Fruit fly (Drosophila melanogaster) whole organism, wandering third instar larva: ENCODE data around the gene swm.

ENCODE experiments used
- Abd-B ChIP-seq: fragments of >200 bp; optimal IDR thresholded peaks from 2 replicates; lab custom pipeline; 2017; ENCODE audit warnings: missing biosample characterization, missing genetic modification characterization
- CG32264 ChIP-seq: fragments of 200-800 bp; sonication (Bioruptor generic); optimal IDR thresholded peaks from 2 replicates; lab custom pipeline; 2016; ENCODE audit warnings: missing biosample characterization, missing genetic modification characterization
- CG9705 ChIP-seq: fragments of 200-800 bp; sonication (Bioruptor generic); optimal IDR thresholded peaks from 2 replicates; lab custom pipeline; 2018; ENCODE audit warnings: missing biosample characterization, mild to moderate bottlenecking, missing genetic modification characterization
- CrebA ChIP-seq: fragments of 200-800 bp; sonication (Bioruptor generic); optimal IDR thresholded peaks from 2 replicates; lab custom pipeline; 2016; ENCODE audit warnings: missing biosample characterization, mild to moderate bottlenecking, missing genetic modification characterization, borderline replicate concordance
- Dfd ChIP-seq: fragments of >200 bp; optimal IDR thresholded peaks from 2 replicates; lab custom pipeline; 2017; ENCODE audit warnings: missing biosample characterization, missing genetic modification characterization
- Dif ChIP-seq: fragments of 200-275, 200-300 bp; sonication (Bioruptor generic); optimal IDR thresholded peaks from 2 replicates; lab custom pipeline; 2018; ENCODE audit warnings: missing biosample characterization, missing genetic modification characterization; ENCODE audit not compliant: partially characterized antibody
- GATAd ChIP-seq: sonication (Bioruptor generic); optimal IDR thresholded peaks from 2 replicates; lab custom pipeline; 2016; ENCODE audit warnings: missing biosample characterization, missing genetic modification characterization
- HLH106 ChIP-seq: fragments of 200-800 bp; optimal IDR thresholded peaks from 3 replicates; lab custom pipeline; 2019; ENCODE audit warnings: missing biosample characterization, mild to moderate bottlenecking, missing genetic modification characterization, moderate library complexity
- Hnf4 ChIP-seq: fragments of 200-800 bp; sonication (Bioruptor generic); optimal IDR thresholded peaks from 2 replicates; lab custom pipeline; 2016; ENCODE audit warnings: missing biosample characterization, mild to moderate bottlenecking, missing genetic modification characterization
- Hr78 ChIP-seq: fragments of >200 bp; optimal IDR thresholded peaks from 2 replicates; lab custom pipeline; 2017; ENCODE audit warnings: missing biosample characterization, missing genetic modification characterization
- Hr83 ChIP-seq: fragments of 200-300 bp; sonication (Bioruptor generic); optimal IDR thresholded peaks from 2 replicates; lab custom pipeline; 2016; ENCODE audit warnings: missing biosample characterization, mild to moderate bottlenecking, missing genetic modification characterization, moderate library complexity; ENCODE audit not compliant: poor library complexity, severe bottlenecking
- Jra ChIP-seq: sonication (Bioruptor generic); optimal IDR thresholded peaks from 2 replicates; lab custom pipeline; 2016; ENCODE audit warnings: missing biosample characterization, missing genetic modification characterization
- Mio ChIP-seq: sonication (Bioruptor generic); optimal IDR thresholded peaks from 2 replicates; lab custom pipeline; 2016; ENCODE audit warnings: missing biosample characterization, missing genetic modification characterization
- Myc ChIP-seq: fragments of >200 bp; optimal IDR thresholded peaks from 2 replicates; lab custom pipeline; 2017
- OdsH ChIP-seq: fragments of 200-800 bp; sonication (Bioruptor generic); optimal IDR thresholded peaks from 2 replicates; lab custom pipeline; 2016; ENCODE audit warnings: missing biosample characterization, mild to moderate bottlenecking, missing genetic modification characterization
- Rel ChIP-seq, 2 experiments: fragments of 200-800 bp; sonication (Bioruptor generic) in 1 of 2; optimal IDR thresholded peaks; 2 replicates in 1 of 2; 3 replicates in 1 of 2; lab custom pipeline; 2016 to 2019; ENCODE audit warnings: mild to moderate bottlenecking in 2 of 2, missing biosample characterization in 2 of 2, missing genetic modification characterization in 2 of 2, moderate library complexity in 1 of 2
- Sp1 ChIP-seq: fragments of 200-800 bp; sonication (Bioruptor generic); optimal IDR thresholded peaks from 3 replicates; lab custom pipeline; 2019; ENCODE audit warnings: missing biosample characterization, mild to moderate bottlenecking, missing genetic modification characterization, moderate library complexity
- Vsx2 ChIP-seq: fragments of 200-300, 225-300 bp; sonication (Bioruptor generic); optimal IDR thresholded peaks from 2 replicates; lab custom pipeline; 2018; ENCODE audit warnings: missing biosample characterization, missing genetic modification characterization; ENCODE audit not compliant: partially characterized antibody
- br ChIP-seq: fragments of 200-800 bp; sonication (Bioruptor generic); optimal IDR thresholded peaks from 2 replicates; lab custom pipeline; 2016; ENCODE audit warnings: missing biosample characterization, missing genetic modification characterization
- brk ChIP-seq: fragments of 200-800 bp; sonication (Bioruptor generic); optimal IDR thresholded peaks from 2 replicates; lab custom pipeline; 2016; ENCODE audit warnings: missing biosample characterization, mild to moderate bottlenecking, missing genetic modification characterization
- dl ChIP-seq, 2 experiments: fragments of 175-275, 200-275 bp in 1 of 2; fragments of 200-275 bp in 1 of 2; sonication (Bioruptor generic); optimal IDR thresholded peaks; lab custom pipeline; 2018; ENCODE audit warnings: mild to moderate bottlenecking in 2 of 2, missing biosample characterization in 2 of 2, missing genetic modification characterization in 2 of 2, moderate library complexity in 2 of 2; ENCODE audit not compliant: partially characterized antibody in 2 of 2, insufficient read depth in 1 of 2
- dmrt93B ChIP-seq: fragments of 200-800 bp; sonication (Bioruptor generic); optimal IDR thresholded peaks from 2 replicates; lab custom pipeline; 2018; ENCODE audit warnings: missing biosample characterization, mild to moderate bottlenecking, missing genetic modification characterization
- dsf ChIP-seq: sonication (Bioruptor generic); optimal IDR thresholded peaks from 2 replicates; lab custom pipeline; 2016; ENCODE audit warnings: missing biosample characterization, missing genetic modification characterization, borderline replicate concordance
- ey ChIP-seq: fragments of 200-800 bp; sonication (Bioruptor generic); optimal IDR thresholded peaks from 2 replicates; lab custom pipeline; 2016; ENCODE audit warnings: missing biosample characterization, missing genetic modification characterization
- foxo ChIP-seq, 2 experiments: fragments of 200-800 bp; sonication (Bioruptor generic); optimal IDR thresholded peaks; 2 replicates in 1 of 2; 3 replicates in 1 of 2; lab custom pipeline; 2016 to 2017; ENCODE audit warnings: missing biosample characterization in 2 of 2, missing genetic modification characterization in 2 of 2
- fru ChIP-seq: fragments of 200-800 bp; sonication (Bioruptor generic); optimal IDR thresholded peaks from 3 replicates; lab custom pipeline; 2016; ENCODE audit warnings: missing biosample characterization, mild to moderate bottlenecking, missing genetic modification characterization
- h ChIP-seq: fragments of 200-800 bp; sonication (Bioruptor generic); optimal IDR thresholded peaks from 3 replicates; lab custom pipeline; 2016; ENCODE audit warnings: missing biosample characterization, mild to moderate bottlenecking, missing genetic modification characterization
- jim ChIP-seq: fragments of 175-275, 200-325 bp; sonication (Bioruptor generic); optimal IDR thresholded peaks from 2 replicates; lab custom pipeline; 2016; ENCODE audit warnings: missing biosample characterization, mild to moderate bottlenecking, missing genetic modification characterization
- lola ChIP-seq: fragments of >200 bp; optimal IDR thresholded peaks from 2 replicates; lab custom pipeline; 2017; ENCODE audit warnings: missing biosample characterization, missing genetic modification characterization
- pan ChIP-seq: fragments of >200 bp; optimal IDR thresholded peaks from 2 replicates; lab custom pipeline; 2017
- psq ChIP-seq: fragments of 200-800 bp; sonication (Bioruptor generic); optimal IDR thresholded peaks from 3 replicates; lab custom pipeline; 2017; ENCODE audit warnings: missing biosample characterization, mild to moderate bottlenecking, missing genetic modification characterization, moderate library complexity
- rgr ChIP-seq: fragments of 200-800 bp; sonication (Bioruptor generic); optimal IDR thresholded peaks from 3 replicates; lab custom pipeline; 2016; ENCODE audit warnings: missing biosample characterization, mild to moderate bottlenecking, missing genetic modification characterization
- sage ChIP-seq: fragments of 200-800 bp; sonication (Bioruptor generic); optimal IDR thresholded peaks from 2 replicates; lab custom pipeline; 2016; ENCODE audit warnings: missing biosample characterization, mild to moderate bottlenecking, missing genetic modification characterization
- sv ChIP-seq: fragments of 200-800 bp; sonication (Bioruptor generic); optimal IDR thresholded peaks from 3 replicates; lab custom pipeline; 2016; ENCODE audit warnings: missing biosample characterization, missing genetic modification characterization
- tai ChIP-seq: sonication (Bioruptor generic); optimal IDR thresholded peaks from 2 replicates; lab custom pipeline; 2016; ENCODE audit warnings: missing biosample characterization, missing genetic modification characterization
- usp ChIP-seq: fragments of >200 bp; optimal IDR thresholded peaks from 2 replicates; lab custom pipeline; 2017; ENCODE audit warnings: missing biosample characterization, missing genetic modification characterization
- woc ChIP-seq: sonication (Bioruptor generic); optimal IDR thresholded peaks from 2 replicates; lab custom pipeline; 2016; ENCODE audit warnings: missing biosample characterization, mild to moderate bottlenecking, missing genetic modification characterization

swm gene

DNA sequence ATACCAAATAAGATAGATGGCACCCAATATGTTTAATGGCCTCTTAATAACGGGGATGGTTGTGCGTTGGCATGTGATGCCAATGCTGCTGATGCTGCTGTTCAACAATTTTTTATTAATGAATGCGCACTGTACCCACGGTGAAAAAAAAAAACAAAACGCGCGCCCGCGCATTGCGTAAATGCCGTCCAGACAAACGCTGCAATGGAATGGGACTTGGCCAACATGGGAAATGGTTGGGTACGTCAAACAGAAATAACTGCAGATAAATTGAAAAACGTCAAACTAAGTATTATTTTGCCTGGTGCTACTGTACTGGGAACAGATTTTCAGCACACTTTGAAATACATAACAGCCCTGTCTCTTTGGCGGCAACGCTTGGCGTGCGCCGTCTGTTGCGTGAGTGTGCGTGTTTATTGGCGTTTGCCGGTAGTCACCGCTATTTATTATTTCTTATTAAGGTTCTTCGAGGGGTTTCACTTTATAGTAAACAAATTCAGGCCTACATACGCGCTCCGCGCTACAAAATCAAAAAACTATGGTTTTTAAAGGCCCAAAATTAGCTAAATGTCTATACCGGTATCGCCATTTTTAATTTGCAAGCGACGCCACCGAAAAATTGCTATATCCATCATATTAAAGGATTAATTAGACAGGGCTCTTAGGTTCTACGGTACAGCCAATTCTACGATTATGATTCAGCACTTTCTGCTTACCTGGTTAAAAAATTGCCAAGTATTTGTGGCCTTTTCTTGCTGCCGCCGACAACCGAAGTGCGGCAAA lies 40.3 kb upstream of the swm start:
- TF ChIP-seq woc (GFP tag; lab: Kevin White, UChicago) (peak; percentile 33), Myc (lab: Kevin White, UChicago) (peak; percentile 6), Hr78 (GFP tag; lab: Kevin White, UChicago) (no peak), Hnf4 (no peak), ey (GFP tag; lab: Kevin White, UChicago) (peak; percentile 6), HLH106 (peak; percentile 2), h (GFP tag; lab: Kevin White, UChicago) (peak; percentile 89), OdsH (GFP tag; lab: Kevin White, UChicago) (peak; percentile 26), foxo (GFP tag; optimal IDR thresholded peaks at IDR 0.05; lab: Kevin White, UChicago) (peak in 1 of 2 experiments; percentile 35)

DNA sequence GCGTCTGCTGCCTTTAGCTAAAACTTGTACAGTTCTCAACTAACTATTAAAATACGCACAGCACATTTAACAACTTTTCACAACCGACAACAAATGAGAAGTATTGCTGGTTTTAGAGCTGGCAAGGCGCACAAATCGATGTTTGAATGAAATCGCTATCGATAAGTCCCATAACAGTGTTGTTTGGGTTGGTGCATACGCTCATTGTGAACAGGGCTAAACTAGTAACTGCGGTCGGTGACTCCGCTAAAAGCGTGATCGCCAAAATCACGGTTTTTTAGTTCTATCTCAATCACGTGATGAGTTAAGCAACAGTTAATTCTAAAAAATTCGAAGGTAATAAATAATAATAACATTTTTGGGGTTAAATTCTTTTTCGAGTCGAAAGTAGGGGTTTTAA lies 39.7 kb upstream of the swm start, which contains the start of gene Top2:
Gene Top2, minus strand, starts transcription at position 110 of the 400 bp plus-strand sequence.
- TF ChIP-seq Hnf4 (peak; percentile 66), ey (GFP tag; lab: Kevin White, UChicago) (no peak), Hr83 (GFP tag; lab: Kevin White, UChicago) (peak; percentile 69), sv (GFP tag; lab: Kevin White, UChicago) (no peak), fru (GFP tag; lab: Kevin White, UChicago) (no peak), brk (no peak), Dfd (GFP tag; lab: Kevin White, UChicago) (no peak), HLH106 (peak; percentile 32), Sp1 (GFP tag; lab: Kevin White, UChicago) (no peak), Abd-B (GFP tag; lab: Kevin White, UChicago) (no peak), CG9705 (GFP tag; lab: Kevin White, UChicago) (no peak), h (GFP tag; lab: Kevin White, UChicago) (peak; percentile 60), woc (GFP tag; lab: Kevin White, UChicago) (peak; percentile 6), usp (no peak), foxo (GFP tag; optimal IDR thresholded peaks at IDR 0.05; lab: Kevin White, UChicago) (peak in 1 of 2 experiments; percentile 23), Hr78 (GFP tag; lab: Kevin White, UChicago) (no peak), Mio (GFP tag; lab: Kevin White, UChicago) (no peak), rgr (GFP tag; lab: Kevin White, UChicago) (peak; percentile 7), dmrt93B (GFP tag; lab: Kevin White, UChicago) (no peak), Vsx2 (GFP tag; lab: Kevin White, UChicago) (peak; percentile 9), Jra (GFP tag; lab: Kevin White, UChicago) (peak; percentile 16), Rel (GFP tag; optimal IDR thresholded peaks at IDR 0.05; lab: Kevin White, UChicago) (no peak), Rel (tag; optimal IDR thresholded peaks at IDR 0.05; lab: Kevin White, UChicago) (peak; percentile 29)

DNA sequence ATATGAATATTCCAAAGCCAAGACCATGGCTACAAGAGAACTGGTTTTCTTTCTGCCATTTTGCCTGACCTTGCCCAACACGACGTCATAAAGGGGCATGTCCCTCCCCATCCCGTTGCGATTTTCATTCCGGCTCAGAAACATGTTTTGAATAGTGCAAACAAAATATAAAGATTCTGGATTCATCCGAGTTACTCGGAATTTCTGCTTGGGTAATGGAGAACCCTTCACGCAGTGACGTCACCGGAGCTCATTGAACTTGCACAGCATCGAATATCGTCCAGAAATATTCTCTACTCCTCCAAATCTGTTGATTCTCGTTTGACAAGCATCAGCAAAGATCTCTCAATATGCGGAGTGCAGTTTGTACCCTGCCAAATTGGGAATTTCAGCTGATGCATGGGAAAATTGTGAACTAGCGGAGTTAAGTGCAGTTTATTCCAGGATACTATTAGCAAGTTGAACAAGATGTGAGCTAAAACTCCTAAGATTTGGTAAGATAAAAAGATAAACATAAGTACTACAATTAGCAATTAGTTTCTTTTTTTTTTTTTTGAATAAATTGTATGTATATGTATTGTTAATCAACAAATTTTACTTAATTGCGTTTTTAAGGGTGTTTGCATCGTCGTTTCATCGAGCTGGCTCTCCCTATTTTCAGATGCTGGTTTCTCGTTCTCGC lies 38.8 kb upstream of the swm start, which contains the start of gene CG10026:
Gene CG10026, plus strand, starts transcription at position 187 of the 682 bp plus-strand sequence.
- TF ChIP-seq fru (GFP tag; lab: Kevin White, UChicago) (peak; percentile 52), psq (GFP tag; lab: Kevin White, UChicago) (peak; percentile 61), pan (lab: Kevin White, UChicago) (no peak), Hr78 (GFP tag; lab: Kevin White, UChicago) (no peak), Hr83 (GFP tag; lab: Kevin White, UChicago) (no peak), brk (no peak), Mio (GFP tag; lab: Kevin White, UChicago) (no peak), rgr (GFP tag; lab: Kevin White, UChicago) (peak; percentile 62), dmrt93B (GFP tag; lab: Kevin White, UChicago) (no peak), Abd-B (GFP tag; lab: Kevin White, UChicago) (no peak), dl (GFP tag; optimal IDR thresholded peaks at IDR 0.05; lab: Kevin White, UChicago; ENCODE audit: insufficient read depth in 1 of 2, partially characterized antibody in 2 of 2) (no peak), Rel (GFP tag; optimal IDR thresholded peaks at IDR 0.05; lab: Kevin White, UChicago) (no peak), Rel (tag; optimal IDR thresholded peaks at IDR 0.05; lab: Kevin White, UChicago) (no peak), br (GFP tag; lab: Kevin White, UChicago) (peak; percentile 59), Hnf4 (no peak), CrebA (GFP tag; lab: Kevin White, UChicago) (no peak), tai (GFP tag; lab: Kevin White, UChicago) (no peak), ey (GFP tag; lab: Kevin White, UChicago) (peak; percentile 59), HLH106 (peak; percentile 53), lola (GFP tag; lab: Kevin White, UChicago) (no peak), Vsx2 (GFP tag; lab: Kevin White, UChicago) (no peak), GATAd (GFP tag; lab: Kevin White, UChicago) (no peak), Dif (GFP tag; lab: Kevin White, UChicago) (peak; percentile 34), sage (GFP tag; lab: Kevin White, UChicago) (no peak), Sp1 (GFP tag; lab: Kevin White, UChicago) (peak; percentile 51), Myc (lab: Kevin White, UChicago) (no peak), woc (GFP tag; lab: Kevin White, UChicago) (peak; percentile 31), jim (no peak), foxo (GFP tag; optimal IDR thresholded peaks at IDR 0.05; lab: Kevin White, UChicago) (peak in 1 of 2 experiments; percentile 16), dsf (no peak), h (GFP tag; lab: Kevin White, UChicago) (peak; percentile 25), CG32264 (GFP tag; lab: Kevin White, UChicago) (no peak), CG9705 (GFP tag; lab: Kevin White, UChicago) (no peak), Jra (GFP tag; lab: Kevin White, UChicago) (no peak), usp (no peak), OdsH (GFP tag; lab: Kevin White, UChicago) (peak; percentile 58)
